Worm (Caenorhabditis elegans) whole organism, early embryonic: ENCODE data around the gene Y48A6B.3.

ENCODE experiments used
- B0310.2 ChIP-seq: sonication (generic microtip); optimal IDR thresholded peaks from 2 replicates; lab custom pipeline; 2016; ENCODE audit warnings: mild to moderate bottlenecking, missing genetic modification characterization, missing compliant biosample characterization
- F13C5.2 ChIP-seq: sonication (generic microtip); optimal IDR thresholded peaks from 2 replicates; lab custom pipeline; 2017; ENCODE audit warnings: mild to moderate bottlenecking, missing genetic modification characterization, inconsistent platforms, missing compliant biosample characterization
- aly-1 ChIP-seq: sonication (generic microtip); optimal IDR thresholded peaks from 2 replicates; lab custom pipeline; 2016; ENCODE audit warnings: missing genetic modification characterization, missing compliant biosample characterization
- ama-1 ChIP-seq: fragments of 150-350 bp; optimal IDR thresholded peaks from 2 replicates; lab custom pipeline; 2014
- ceh-13 ChIP-seq: fragments of 200-800 bp; sonication (Bioruptor generic); optimal IDR thresholded peaks from 2 replicates; lab custom pipeline; 2018; ENCODE audit warnings: mild to moderate bottlenecking, missing genetic modification characterization, missing compliant biosample characterization
- ceh-36 ChIP-seq: sonication (generic microtip); optimal IDR thresholded peaks from 2 replicates; lab custom pipeline; 2016; ENCODE audit warnings: missing genetic modification characterization, inconsistent platforms, missing compliant biosample characterization
- ets-7 ChIP-seq: sonication (generic microtip); optimal IDR thresholded peaks from 2 replicates; lab custom pipeline; 2016; ENCODE audit warnings: missing genotype, missing genetic modification characterization, missing compliant biosample characterization
- flt-1 ChIP-seq: fragments of 200-800 bp; sonication (Bioruptor generic); IDR thresholded peaks from 2 replicates; pipeline ENCODE4 v1.3.6; 2022; ENCODE audit warnings: missing genetic modification characterization, missing compliant biosample characterization
- hmbx-1 ChIP-seq: sonication (generic microtip); optimal IDR thresholded peaks from 2 replicates; lab custom pipeline; 2016; ENCODE audit warnings: mild to moderate bottlenecking, missing genetic modification characterization, missing compliant biosample characterization
- hmg-4 ChIP-seq: fragments of 200-800 bp; sonication (Bioruptor generic); optimal IDR thresholded peaks from 2 replicates; lab custom pipeline; 2018; ENCODE audit warnings: mild to moderate bottlenecking, missing genetic modification characterization, missing compliant biosample characterization
- hnd-1 ChIP-seq: sonication (generic microtip); optimal IDR thresholded peaks from 2 replicates; lab custom pipeline; 2016; ENCODE audit warnings: missing genetic modification characterization, missing compliant biosample characterization
- pes-1 ChIP-seq: fragments of 200-800 bp; sonication (Bioruptor generic); IDR thresholded peaks from 2 replicates; pipeline ENCODE4 v1.3.6; 2022; ENCODE audit warnings: missing genetic modification reagents, missing genetic modification characterization, missing compliant biosample characterization
- scrt-1 ChIP-seq: fragments of 200-800 bp; sonication (Bioruptor generic); IDR thresholded peaks from 2 replicates; pipeline ENCODE4 v1.3.6; 2022; ENCODE audit warnings: missing genetic modification characterization, missing compliant biosample characterization
- sea-1 ChIP-seq: fragments of 200-800 bp; sonication (Bioruptor generic); conservative IDR thresholded peaks from 2 replicates; pipeline ENCODE4 v1.3.6; 2022; ENCODE audit warnings: missing genetic modification characterization, missing compliant biosample characterization
- tbx-11 ChIP-seq: fragments of 200-800 bp; sonication (Bioruptor generic); IDR thresholded peaks from 2 replicates; pipeline ENCODE4 v1.3.6; 2022; ENCODE audit warnings: missing genetic modification characterization, missing compliant biosample characterization
- tbx-37 ChIP-seq: fragments of 200-800 bp; sonication (Bioruptor generic); conservative IDR thresholded peaks from 2 replicates; pipeline ENCODE4 v1.3.6; 2022; ENCODE audit warnings: missing genetic modification reagents, missing genetic modification characterization, missing compliant biosample characterization
- tra-4 ChIP-seq: sonication (generic microtip); optimal IDR thresholded peaks from 2 replicates; lab custom pipeline; 2017; ENCODE audit warnings: missing genetic modification characterization, missing compliant biosample characterization

The Y48A6B.3 gene

ce11 chrIII:11053603-11054002 lies 45.6 kb downstream of the Y48A6B.3 start:
- TF ChIP-seq tbx-11 (no peak), ceh-36 (no peak), ceh-13 (GFP tag; lab: Kevin White, UChicago) (no peak), tra-4 (tag; lab: Kevin White, UChicago) (no peak), flt-1 (GFP tag; lab: Robert Waterston, UW) (no peak), B0310.2 (tag; lab: Kevin White, UChicago) (no peak), hmg-4 (GFP tag; lab: Kevin White, UChicago) (no peak), F13C5.2 (tag; lab: Kevin White, UChicago) (no peak), pes-1 (no peak), ama-1 (lab: Kevin White, UChicago) (no peak), scrt-1 (GFP tag; lab: Robert Waterston, UW) (no peak), aly-1 (no peak), hmbx-1 (tag; lab: Kevin White, UChicago) (no peak), hnd-1 (no peak), tbx-37 (no peak), sea-1 (GFP tag; lab: Robert Waterston, UW) (no peak), ets-7 (tag; lab: Kevin White, UChicago) (no peak)

ce11 chrIII:11054032-11054431 lies 46.0 kb downstream of the Y48A6B.3 start:
- TF ChIP-seq ets-7 (tag; lab: Kevin White, UChicago): no peak

ce11 chrIII:11054532-11055265 lies 46.7 kb downstream of the Y48A6B.3 start:
- TF ChIP-seq sea-1 (GFP tag; lab: Robert Waterston, UW) (no peak), pes-1 (no peak), aly-1 (no peak), tbx-11 (no peak), ceh-36 (no peak), ceh-13 (GFP tag; lab: Kevin White, UChicago) (no peak), tbx-37 (no peak), hmg-4 (GFP tag; lab: Kevin White, UChicago) (no peak), flt-1 (GFP tag; lab: Robert Waterston, UW) (no peak), B0310.2 (tag; lab: Kevin White, UChicago) (no peak), F13C5.2 (tag; lab: Kevin White, UChicago) (no peak), ama-1 (lab: Kevin White, UChicago) (no peak), scrt-1 (GFP tag; lab: Robert Waterston, UW) (no peak), ets-7 (tag; lab: Kevin White, UChicago) (no peak), hmbx-1 (tag; lab: Kevin White, UChicago) (no peak), tra-4 (tag; lab: Kevin White, UChicago) (no peak), hnd-1 (no peak)
